ENCODE assay signal across 5 fruit fly cellular contexts in the genomic region with DNA sequence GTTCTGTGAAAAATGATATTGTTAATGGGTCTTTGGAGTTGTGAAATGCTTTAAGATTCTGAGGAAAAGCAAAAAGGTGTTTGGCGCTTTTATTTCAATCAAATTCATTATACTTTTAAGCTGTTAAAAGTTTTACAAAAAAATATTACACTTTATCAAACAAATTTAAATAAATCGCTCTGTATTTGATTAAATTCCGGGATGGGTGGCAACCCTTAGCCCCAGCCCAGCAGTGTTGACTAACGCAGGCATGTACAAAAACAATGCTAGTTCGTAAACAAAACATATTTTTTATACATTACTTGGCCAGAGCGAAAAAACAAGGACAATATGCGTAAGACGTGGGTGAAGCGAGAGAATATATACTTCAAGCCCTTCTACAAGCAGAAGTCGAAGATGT.
TF ChIP-seq lines count a peak whose summit lies in the region.

A gene (plus strand): TSS at position 228 of the 400 bp plus-strand sequence.

TF ChIP-seq in whole organism, adult, 20 proteins besides CTCF, POLR2A, EP300 and RAD21 (continued from another document):
- TF ChIP-seq Crg-1 (GFP tag; optimal IDR thresholded peaks at IDR 0.05; lab: Kevin White, UChicago) = peak; percentile 86
- TF ChIP-seq Clk (GFP tag; optimal IDR thresholded peaks at IDR 0.05; lab: Kevin White, UChicago) = peak; percentile 57
- peak; percentile 76 for TF ChIP-seq toe (GFP tag; optimal IDR thresholded peaks at IDR 0.05; lab: Kevin White, UChicago)
TF ChIP-seq in whole organism, adult: peak in this region for 16.

TF ChIP-seq in whole organism, embryonic, 481 proteins besides CTCF, POLR2A, EP300 and RAD21 (continued from another document and continues in another):
- TF ChIP-seq Dfd (GFP tag; optimal IDR thresholded peaks at IDR 0.05; lab: Kevin White, UChicago) (no peak), CG14965 (GFP tag; optimal IDR thresholded peaks at IDR 0.05; lab: Kevin White, UChicago; ENCODE audit: borderline replicate concordance) (no peak), ftz-f1 (GFP tag; optimal IDR thresholded peaks at IDR 0.05; lab: Kevin White, UChicago) (peak; percentile 29), kay (GFP tag; optimal IDR thresholded peaks at IDR 0.05; lab: Kevin White, UChicago) (peak; percentile 35), trh (GFP tag; optimal IDR thresholded peaks at IDR 0.05; lab: Kevin White, UChicago) (no peak), Opbp (GFP tag; IDR thresholded peaks at IDR 0.05; lab: Robert Waterston, UW; ENCODE audit: partially characterized antibody) (0 out of 3 replicates have a peak, but pooled peaks have one; percentile 6), prd (optimal IDR thresholded peaks at IDR 0.05; lab: Kevin White, UChicago) (no peak), prd (GFP tag; IDR thresholded peaks at IDR 0.05; lab: Robert Waterston, UW) (peak; percentile 50; the same call in 2 of the 3 replicates), tx (GFP tag; optimal IDR thresholded peaks at IDR 0.05; lab: Kevin White, UChicago) (peak; percentile 51), ewg (GFP tag; optimal IDR thresholded peaks at IDR 0.05; lab: Kevin White, UChicago) (peak; percentile 19), Deaf1 (tag; optimal IDR thresholded peaks at IDR 0.05; lab: Kevin White, UChicago) (peak; percentile 32), vnd (GFP tag; IDR thresholded peaks at IDR 0.05; lab: Robert Waterston, UW; ENCODE audit: partially characterized antibody) (no peak), Usf (GFP tag; optimal IDR thresholded peaks at IDR 0.05; lab: Kevin White, UChicago) (no peak), hb (GFP tag; IDR thresholded peaks at IDR 0.05; lab: Robert Waterston, UW; ENCODE audit: partially characterized antibody) (no peak), twi (tag; optimal IDR thresholded peaks at IDR 0.05; lab: Kevin White, UChicago) (peak; percentile 30), CG10147 (GFP tag; optimal IDR thresholded peaks at IDR 0.05; lab: Kevin White, UChicago) (peak; percentile 54), Bgb (GFP tag; IDR thresholded peaks at IDR 0.05; lab: Robert Waterston, UW; ENCODE audit: partially characterized antibody) (peak; percentile 35; the same call in 1 of the 2 replicates), h (optimal IDR thresholded peaks at IDR 0.05; lab: Kevin White, UChicago) (no peak), esg (GFP tag; conservative IDR thresholded peaks at IDR 0.05; lab: Robert Waterston, UW) (no peak), Max (GFP tag; optimal IDR thresholded peaks at IDR 0.05; lab: Kevin White, UChicago) (peak; percentile 28), CG7963 (GFP tag; IDR thresholded peaks at IDR 0.05; lab: Robert Waterston, UW; ENCODE audit: partially characterized antibody) (no peak), CG2712 (tag; optimal IDR thresholded peaks at IDR 0.05; lab: Kevin White, UChicago) (peak; percentile 62), Blimp-1 (GFP tag; optimal IDR thresholded peaks at IDR 0.05; lab: Kevin White, UChicago) (peak; percentile 38), Asciz (GFP tag; optimal IDR thresholded peaks at IDR 0.05; lab: Kevin White, UChicago) (peak; percentile 18), seq (GFP tag; IDR thresholded peaks at IDR 0.05; lab: Robert Waterston, UW) (no peak), CG3838 (GFP tag; optimal IDR thresholded peaks at IDR 0.05; lab: Kevin White, UChicago) (peak; percentile 18), CG5180 (GFP tag; optimal IDR thresholded peaks at IDR 0.05; lab: Kevin White, UChicago) (peak; percentile 28), Scr (GFP tag; IDR thresholded peaks at IDR 0.05; lab: Robert Waterston, UW; ENCODE audit: partially characterized antibody) (peak; percentile 43), sens-2 (GFP tag; IDR thresholded peaks at IDR 0.05; lab: Robert Waterston, UW) (no peak)

TF ChIP-seq in whole organism, prepupa, 60 proteins besides CTCF, POLR2A, EP300 and RAD21 (continued from another document and continues in another):
- peak; percentile 73 for TF ChIP-seq Hr39 (GFP tag; optimal IDR thresholded peaks at IDR 0.05; lab: Kevin White, UChicago)
- no peak for TF ChIP-seq Eip93F (GFP tag; optimal IDR thresholded peaks at IDR 0.05; lab: Kevin White, UChicago)
- TF ChIP-seq CG3032 (tag; optimal IDR thresholded peaks at IDR 0.05; lab: Kevin White, UChicago) = peak; percentile 52
- peak; percentile 9 for TF ChIP-seq CG8632 (GFP tag; optimal IDR thresholded peaks at IDR 0.05; lab: Kevin White, UChicago)
- TF ChIP-seq Blimp-1 (GFP tag; optimal IDR thresholded peaks at IDR 0.05; lab: Kevin White, UChicago) = no peak
- peak; percentile 87 for TF ChIP-seq Eip78C (GFP tag; lab: Kevin White, UChicago)
- TF ChIP-seq CG6854 (GFP tag; optimal IDR thresholded peaks at IDR 0.05; lab: Kevin White, UChicago) = peak; percentile 33
- peak; percentile 16 for TF ChIP-seq CG6276 (GFP tag; optimal IDR thresholded peaks at IDR 0.05; lab: Kevin White, UChicago)
- no peak for TF ChIP-seq CG11762 (GFP tag; optimal IDR thresholded peaks at IDR 0.05; lab: Kevin White, UChicago; ENCODE audit: insufficient read depth)
- peak; percentile 63 for TF ChIP-seq acj6 (GFP tag; optimal IDR thresholded peaks at IDR 0.05; lab: Kevin White, UChicago)
- peak; percentile 68; the same call in 2 of the 3 replicates for TF ChIP-seq eg (GFP tag; IDR thresholded peaks at IDR 0.05; lab: Robert Waterston, UW)
- TF ChIP-seq cyc (GFP tag; optimal IDR thresholded peaks at IDR 0.05; lab: Kevin White, UChicago) = peak; percentile 66
- peak; percentile 94 for TF ChIP-seq fkh (GFP tag; optimal IDR thresholded peaks at IDR 0.05; lab: Kevin White, UChicago)
- peak; percentile 72 for TF ChIP-seq CG31627 (GFP tag; optimal IDR thresholded peaks at IDR 0.05; lab: Kevin White, UChicago)
- TF ChIP-seq CG10669 (GFP tag; optimal IDR thresholded peaks at IDR 0.05; lab: Kevin White, UChicago) = peak; percentile 40
- TF ChIP-seq Eip75B (GFP tag; optimal IDR thresholded peaks at IDR 0.05; lab: Kevin White, UChicago) = peak; percentile 76
- TF ChIP-seq CG11294 (GFP tag; IDR thresholded peaks at IDR 0.05; lab: Robert Waterston, UW) = no peak
- TF ChIP-seq CG11902 (GFP tag; optimal IDR thresholded peaks at IDR 0.05; lab: Kevin White, UChicago) = no peak
- TF ChIP-seq CG6792 (GFP tag; optimal IDR thresholded peaks at IDR 0.05; lab: Kevin White, UChicago) = peak; percentile 36
- TF ChIP-seq Lpt (GFP tag; optimal IDR thresholded peaks at IDR 0.05; lab: Kevin White, UChicago) = peak; percentile 22
- TF ChIP-seq achi (GFP tag; optimal IDR thresholded peaks at IDR 0.05; lab: Kevin White, UChicago) = peak; percentile 62
- TF ChIP-seq fd59A (GFP tag; optimal IDR thresholded peaks at IDR 0.05; lab: Kevin White, UChicago) = peak; percentile 4
- TF ChIP-seq vri (GFP tag; optimal IDR thresholded peaks at IDR 0.05; lab: Kevin White, UChicago) = peak; percentile 44
- peak; percentile 73 for TF ChIP-seq pdm3 (GFP tag; optimal IDR thresholded peaks at IDR 0.05; lab: Kevin White, UChicago)
- TF ChIP-seq CG6808 (GFP tag; optimal IDR thresholded peaks at IDR 0.05; lab: Kevin White, UChicago) = no peak
- no peak for TF ChIP-seq salr (GFP tag; optimal IDR thresholded peaks at IDR 0.05; lab: Kevin White, UChicago)
- peak; percentile 66 for TF ChIP-seq Hr4 (GFP tag; optimal IDR thresholded peaks at IDR 0.05; lab: Kevin White, UChicago)
- TF ChIP-seq Met (GFP tag; optimal IDR thresholded peaks at IDR 0.05; lab: Kevin White, UChicago) = no peak
- TF ChIP-seq ss (GFP tag; optimal IDR thresholded peaks at IDR 0.05; lab: Kevin White, UChicago) = peak; percentile 10 to 50
- peak; percentile 12 for TF ChIP-seq Sox15 (GFP tag; optimal IDR thresholded peaks at IDR 0.05; lab: Kevin White, UChicago)
- peak; percentile 76 for TF ChIP-seq CG3919 (GFP tag; optimal IDR thresholded peaks at IDR 0.05; lab: Kevin White, UChicago)
- TF ChIP-seq topi (GFP tag; optimal IDR thresholded peaks at IDR 0.05; lab: Kevin White, UChicago) = peak; percentile 75

TF ChIP-seq in whole organism, pupa, 21 proteins besides CTCF, POLR2A, EP300 and RAD21 (continued from another document):
- peak; percentile 63 for TF ChIP-seq Pif1B (GFP tag; optimal IDR thresholded peaks at IDR 0.05; lab: Kevin White, UChicago)

TF ChIP-seq in whole organism, wandering third instar larva, 38 proteins besides CTCF, POLR2A, EP300 and RAD21 (continued from another document):
- TF ChIP-seq dsf (GFP tag; optimal IDR thresholded peaks at IDR 0.05; lab: Kevin White, UChicago; ENCODE audit: borderline replicate concordance) (peak; percentile 18), ey (GFP tag; optimal IDR thresholded peaks at IDR 0.05; lab: Kevin White, UChicago) (peak; percentile 68), usp (GFP tag; optimal IDR thresholded peaks at IDR 0.05; lab: Kevin White, UChicago) (no peak), h (GFP tag; optimal IDR thresholded peaks at IDR 0.05; lab: Kevin White, UChicago) (peak; percentile 76), psq (GFP tag; optimal IDR thresholded peaks at IDR 0.05; lab: Kevin White, UChicago) (peak; percentile 22), br (GFP tag; optimal IDR thresholded peaks at IDR 0.05; lab: Kevin White, UChicago) (peak; percentile 80), brk (GFP tag; optimal IDR thresholded peaks at IDR 0.05; lab: Kevin White, UChicago) (no peak), woc (GFP tag; optimal IDR thresholded peaks at IDR 0.05; lab: Kevin White, UChicago) (peak; percentile 72), rgr (GFP tag; optimal IDR thresholded peaks at IDR 0.05; lab: Kevin White, UChicago) (peak; percentile 81), N (GFP tag; optimal IDR thresholded peaks at IDR 0.05; lab: Kevin White, UChicago) (no peak), Dif (GFP tag; optimal IDR thresholded peaks at IDR 0.05; lab: Kevin White, UChicago; ENCODE audit: partially characterized antibody) (no peak), Hr83 (GFP tag; optimal IDR thresholded peaks at IDR 0.05; lab: Kevin White, UChicago; ENCODE audit: poor library complexity, severe bottlenecking) (peak; percentile 86), OdsH (GFP tag; optimal IDR thresholded peaks at IDR 0.05; lab: Kevin White, UChicago) (peak; percentile 62), CrebA (GFP tag; optimal IDR thresholded peaks at IDR 0.05; lab: Kevin White, UChicago; ENCODE audit: borderline replicate concordance) (no peak), Hnf4 (GFP tag; optimal IDR thresholded peaks at IDR 0.05; lab: Kevin White, UChicago) (peak; percentile 92), Rel (GFP tag; optimal IDR thresholded peaks at IDR 0.05; lab: Kevin White, UChicago) (no peak), Rel (tag; optimal IDR thresholded peaks at IDR 0.05; lab: Kevin White, UChicago) (peak; percentile 54)
